Fruit fly (Drosophila melanogaster) whole organism: ENCODE results near the gene Patr-1.

Experiments
- CG8478 ChIP-seq: fragments of >200 bp; optimal IDR thresholded peaks from 2 replicates; lab custom pipeline; 2018; ENCODE audit warnings: inconsistent platforms
- Dll ChIP-seq: fragments of >200 bp; optimal IDR thresholded peaks from 2 replicates; lab custom pipeline; 2017
- EcR ChIP-seq, 2 experiments: fragments of >200 bp; optimal IDR thresholded peaks; 2 replicates each; lab custom pipeline; 2017; ENCODE audit warnings: missing biosample characterization in 2 of 2, missing genetic modification characterization in 2 of 2, missing genetic modification reagents in 2 of 2
- psq ChIP-seq: fragments of >200 bp; optimal IDR thresholded peaks from 2 replicates; lab custom pipeline; 2017
- usp ChIP-seq: fragments of >200 bp; optimal IDR thresholded peaks from 2 replicates; lab custom pipeline; 2017; ENCODE audit warnings: missing biosample characterization, missing genetic modification characterization, mixed read lengths

dm6 chr3R:17008675-17009022 is 34.7 kb upstream of the Patr-1 start:
- TF ChIP-seq usp (no peak), CG8478 (lab: Kevin White, UChicago) (no peak), EcR (GFP tag; optimal IDR thresholded peaks at IDR 0.05; lab: Kevin White, UChicago) (no peak), Dll (lab: Kevin White, UChicago) (no peak), psq (lab: Kevin White, UChicago) (no peak)
